Fruit fly (Drosophila melanogaster) whole organism, pupa: Measurements from ENCODE around the gene BORCS6.

ENCODE experiments used
- CG10348 ChIP-seq: fragments of 200-800 bp; sonication (Bioruptor generic); IDR thresholded peaks from 2 replicates; pipeline ENCODE4 v1.3.6; 2022; ENCODE audit warnings: missing biosample characterization, missing genetic modification characterization
- CG12605 ChIP-seq: fragments of 200-800 bp; sonication (Bioruptor generic); IDR thresholded peaks from 2 replicates; pipeline ENCODE4 v1.3.6; 2022; ENCODE audit warnings: missing biosample characterization, missing genetic modification characterization
- CG13204 ChIP-seq: fragments of 200-800 bp; sonication (Bioruptor generic); optimal IDR thresholded peaks from 2 replicates; lab custom pipeline; 2018; ENCODE audit warnings: missing biosample characterization, mild to moderate bottlenecking, missing genetic modification characterization, moderate library complexity
- CG14655 ChIP-seq: fragments of 200-800 bp; sonication (Bioruptor generic); optimal IDR thresholded peaks from 3 replicates; lab custom pipeline; 2017; ENCODE audit warnings: mild to moderate bottlenecking, missing biosample characterization, missing genetic modification reagents, missing genetic modification characterization
- CG15710 ChIP-seq: fragments of 200-800 bp; sonication (Bioruptor generic); optimal IDR thresholded peaks from 2 replicates; lab custom pipeline; 2018; ENCODE audit warnings: missing biosample characterization, mild to moderate bottlenecking, missing genetic modification characterization, moderate library complexity
- CG17806 ChIP-seq: fragments of 200-800 bp; sonication (Bioruptor generic); optimal IDR thresholded peaks from 2 replicates; lab custom pipeline; 2018; ENCODE audit warnings: missing biosample characterization, mild to moderate bottlenecking, missing genetic modification characterization, moderate library complexity
- CG32121 ChIP-seq: fragments of 200-800 bp; sonication (Bioruptor generic); IDR thresholded peaks from 2 replicates; pipeline ENCODE4 v1.3.6; 2022; ENCODE audit warnings: missing biosample characterization, missing genetic modification characterization
- CG34367 ChIP-seq: fragments of 200-800 bp; sonication (Bioruptor generic); optimal IDR thresholded peaks from 2 replicates; lab custom pipeline; 2018; ENCODE audit warnings: missing biosample characterization, mild to moderate bottlenecking, missing genetic modification characterization
- CG4496 ChIP-seq: fragments of 200-800 bp; sonication (Bioruptor generic); IDR thresholded peaks from 3 replicates; pipeline ENCODE4 v1.3.6; 2022; ENCODE audit warnings: missing biosample characterization, missing genetic modification characterization
- CG8159 ChIP-seq: fragments of 200-800 bp; sonication (Bioruptor generic); optimal IDR thresholded peaks from 3 replicates; lab custom pipeline; 2018; ENCODE audit warnings: missing biosample characterization, mild to moderate bottlenecking, missing genetic modification characterization, moderate library complexity
- CG8301 ChIP-seq: fragments of 200-800 bp; sonication (Bioruptor generic); optimal IDR thresholded peaks from 2 replicates; lab custom pipeline; 2018; ENCODE audit warnings: missing biosample characterization, mild to moderate bottlenecking, missing genetic modification characterization
- CG9948 ChIP-seq: fragments of 200-800 bp; sonication (Bioruptor generic); optimal IDR thresholded peaks from 2 replicates; lab custom pipeline; 2018; ENCODE audit warnings: missing biosample characterization, mild to moderate bottlenecking, missing genetic modification characterization, moderate library complexity
- D1 ChIP-seq: fragments of 200-800 bp; sonication (Bioruptor generic); optimal IDR thresholded peaks from 2 replicates; lab custom pipeline; 2018; ENCODE audit warnings: missing biosample characterization, mild to moderate bottlenecking, missing genetic modification characterization, moderate library complexity
- EcR ChIP-seq: fragments of 200-800 bp; sonication (Bioruptor generic); optimal IDR thresholded peaks from 3 replicates; lab custom pipeline; 2019; ENCODE audit warnings: missing biosample characterization, missing genetic modification characterization, mild to moderate bottlenecking, moderate library complexity, missing genetic modification reagents
- Ets98B ChIP-seq: fragments of 200-800 bp; sonication (Bioruptor generic); IDR thresholded peaks from 2 replicates; pipeline ENCODE4 v1.3.6; 2022; ENCODE audit warnings: missing biosample characterization, missing genetic modification characterization
- Pif1A ChIP-seq: fragments of 200-800 bp; sonication (Bioruptor generic); optimal IDR thresholded peaks from 3 replicates; lab custom pipeline; 2016; ENCODE audit warnings: missing biosample characterization, missing genetic modification characterization
- Pif1B ChIP-seq: fragments of 200-800 bp; sonication (Bioruptor generic); optimal IDR thresholded peaks from 3 replicates; lab custom pipeline; 2016; ENCODE audit warnings: missing biosample characterization, missing genetic modification characterization
- Snoo ChIP-seq: fragments of 200-800 bp; sonication (Bioruptor generic); optimal IDR thresholded peaks from 3 replicates; lab custom pipeline; 2017; ENCODE audit warnings: missing biosample characterization, mild to moderate bottlenecking, missing genetic modification characterization, inconsistent platforms
- fd96Ca ChIP-seq: fragments of 200-800 bp; sonication (Bioruptor generic); IDR thresholded peaks from 3 replicates; pipeline ENCODE4 v1.3.6; 2022; ENCODE audit warnings: missing biosample characterization, missing genetic modification characterization
- gl ChIP-seq: fragments of 200-800 bp; sonication (Bioruptor generic); optimal IDR thresholded peaks from 2 replicates; lab custom pipeline; 2018; ENCODE audit warnings: missing biosample characterization, mild to moderate bottlenecking, missing genetic modification characterization
- rn ChIP-seq: fragments of 200-800 bp; sonication (Bioruptor generic); IDR thresholded peaks from 2 replicates; pipeline ENCODE4 v1.3.6; 2022; ENCODE audit warnings: missing biosample characterization, missing genetic modification characterization

BORCS6 gene

DNA sequence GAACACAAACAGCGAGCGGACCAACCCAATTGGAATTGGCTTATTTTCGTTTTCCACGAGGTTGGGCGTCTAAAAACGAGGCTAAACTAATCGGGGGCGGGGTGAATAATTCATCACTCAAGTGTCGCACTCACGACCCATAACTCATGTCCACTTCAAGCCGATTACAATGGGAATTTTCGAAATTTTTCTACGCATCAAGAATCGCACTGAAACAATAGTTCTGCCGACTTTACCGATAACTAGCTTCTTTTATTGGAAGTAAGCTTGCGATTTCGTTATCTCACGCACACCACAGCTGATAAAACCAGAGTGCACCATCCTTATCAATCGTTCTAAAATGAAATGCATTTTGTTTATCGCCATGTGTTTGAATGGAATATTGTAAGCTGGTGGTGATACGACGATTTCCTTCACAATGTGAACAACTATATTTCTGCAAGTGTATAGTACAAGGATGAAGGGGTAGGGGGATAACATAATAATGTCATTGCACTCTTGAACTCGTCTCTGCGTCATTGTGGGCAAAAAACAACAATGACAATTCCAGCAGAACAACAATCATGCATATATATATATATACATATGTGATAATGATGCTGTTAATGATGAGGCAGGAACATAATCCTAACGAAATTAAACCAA lies 18.9 kb downstream of the BORCS6 start:
- TF ChIP-seq CG12605 (GFP tag; lab: Robert Waterston, UW) (no peak), CG15710 (no peak), CG14655 (GFP tag; lab: Kevin White, UChicago) (peak; percentile 11), CG9948 (tag; lab: Kevin White, UChicago) (peak; percentile 4), CG8301 (tag; lab: Kevin White, UChicago) (peak; percentile 7), EcR (GFP tag; lab: Kevin White, UChicago) (peak; percentile 96)

DNA sequence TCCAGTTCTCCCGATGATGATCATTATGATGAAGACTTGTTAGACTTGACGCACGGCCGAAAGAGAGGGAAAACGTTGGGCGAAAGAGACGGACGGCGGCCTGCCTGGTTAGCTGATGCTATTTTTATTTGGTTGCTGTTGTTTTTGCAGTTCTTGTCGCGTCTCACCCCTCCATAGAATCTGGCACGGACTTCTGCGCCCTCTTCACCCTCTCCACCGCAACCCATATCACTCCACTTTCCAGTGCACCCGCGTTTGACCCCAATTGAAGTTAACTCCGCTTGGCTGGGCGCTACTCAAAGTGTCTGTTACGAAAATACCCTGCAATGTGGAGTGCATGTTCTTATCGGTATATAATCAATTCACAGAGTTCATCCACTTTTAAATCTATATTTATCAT lies 20.5 kb downstream of the BORCS6 start:
- TF ChIP-seq gl (tag; lab: Kevin White, UChicago) (no peak), CG13204 (no peak), CG14655 (GFP tag; lab: Kevin White, UChicago) (no peak), CG32121 (GFP tag; lab: Robert Waterston, UW) (peak; percentile 25; the same call in 1 of the 2 replicates), CG34367 (tag; lab: Kevin White, UChicago) (no peak), Pif1B (GFP tag; lab: Kevin White, UChicago) (no peak), D1 (tag; lab: Kevin White, UChicago) (no peak), fd96Ca (GFP tag; lab: Robert Waterston, UW) (peak; percentile 22; the same call in 1 of the 3 replicates), EcR (GFP tag; lab: Kevin White, UChicago) (peak; percentile 52), CG4496 (0 out of 3 replicates have a peak, but pooled peaks have one; percentile 39), Ets98B (GFP tag; lab: Robert Waterston, UW) (peak; percentile 16; the same call in 1 of the 2 replicates), CG9948 (tag; lab: Kevin White, UChicago) (no peak), rn (GFP tag; lab: Robert Waterston, UW) (no peak), CG8301 (tag; lab: Kevin White, UChicago) (no peak), CG17806 (tag; lab: Kevin White, UChicago) (no peak), CG8159 (tag; lab: Kevin White, UChicago) (no peak), CG15710 (no peak), CG10348 (GFP tag; lab: Robert Waterston, UW) (no peak), CG12605 (GFP tag; lab: Robert Waterston, UW) (no peak), Pif1A (no peak), Snoo (tag; lab: Kevin White, UChicago) (no peak)

DNA sequence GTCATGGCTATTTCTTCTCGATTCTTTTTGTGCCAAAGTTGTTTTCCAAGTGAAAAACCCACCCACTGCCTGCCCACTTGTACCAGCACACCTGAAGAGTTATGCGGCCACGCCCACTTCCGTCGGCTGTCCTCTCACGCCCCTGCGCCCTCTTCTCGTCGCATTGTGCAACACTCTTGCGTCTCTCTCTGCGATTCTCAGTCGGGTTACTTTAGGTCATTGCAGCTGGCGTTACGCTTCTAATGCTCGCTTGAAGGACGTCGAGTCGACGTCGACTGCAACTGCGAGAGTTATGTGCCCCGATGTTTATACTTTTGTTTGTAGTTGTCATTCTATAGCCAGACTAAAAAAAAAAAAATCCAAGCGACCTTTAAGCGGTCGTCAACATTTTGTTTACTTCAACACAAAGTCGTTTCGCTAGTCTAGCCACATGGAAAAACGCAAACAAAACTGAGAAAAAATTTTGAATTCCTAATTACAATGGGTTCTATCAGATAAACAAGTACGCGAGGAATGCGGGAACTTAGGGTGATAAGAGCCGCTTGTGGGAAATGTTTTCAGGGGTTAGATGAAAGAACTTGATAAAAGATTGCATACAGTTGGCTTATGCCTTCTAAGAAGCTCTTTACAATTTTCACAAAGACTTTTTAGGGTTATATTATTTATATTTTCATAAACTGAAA lies 21.3 kb downstream of the BORCS6 start:
- TF ChIP-seq CG4496 (peak; percentile 41; the same call in 1 of the 3 replicates), D1 (tag; lab: Kevin White, UChicago) (no peak), CG14655 (GFP tag; lab: Kevin White, UChicago) (no peak), Pif1A (no peak), EcR (GFP tag; lab: Kevin White, UChicago) (peak; percentile 30)

DNA sequence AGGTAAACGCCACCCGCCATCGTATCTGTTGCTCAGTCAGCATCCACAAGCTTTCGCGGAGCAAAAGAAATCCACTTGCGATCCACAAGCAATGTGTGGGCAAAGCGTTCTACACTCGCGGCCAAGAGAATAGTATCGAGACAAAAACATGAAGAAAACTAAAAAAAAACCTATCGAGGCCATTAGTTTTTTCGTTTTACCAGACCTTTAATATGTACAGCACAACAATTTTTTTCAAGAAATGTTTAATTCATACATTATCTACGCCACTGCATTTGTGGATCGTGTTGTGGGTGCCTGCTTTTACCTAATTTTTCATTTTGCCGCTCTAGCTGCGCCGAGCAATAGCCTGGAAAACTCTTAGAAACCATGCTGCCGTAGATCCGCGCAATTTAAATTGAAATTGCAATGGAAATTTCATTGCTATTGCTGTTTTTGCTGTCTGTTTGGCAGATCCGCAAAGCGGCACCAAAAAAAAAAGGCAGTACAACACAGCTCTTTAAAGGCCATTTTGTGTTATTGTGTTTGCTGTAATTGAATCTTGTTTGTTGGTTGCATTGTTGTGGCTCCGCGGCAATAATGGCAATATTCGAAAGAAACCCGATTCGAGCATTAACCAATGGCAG lies 22.5 kb downstream of the BORCS6 start:
- TF ChIP-seq CG34367 (tag; lab: Kevin White, UChicago) (peak; percentile 29), rn (GFP tag; lab: Robert Waterston, UW) (peak; percentile 64; the same call in 1 of the 2 replicates), CG14655 (GFP tag; lab: Kevin White, UChicago) (peak; percentile 78), CG15710 (peak; percentile 19), D1 (tag; lab: Kevin White, UChicago) (no peak), gl (tag; lab: Kevin White, UChicago) (no peak), CG8159 (tag; lab: Kevin White, UChicago) (peak; percentile 3), CG8301 (tag; lab: Kevin White, UChicago) (peak; percentile 82), Ets98B (GFP tag; lab: Robert Waterston, UW) (peak; percentile 93), Pif1A (peak; percentile 67), Pif1B (GFP tag; lab: Kevin White, UChicago) (peak; percentile 58), fd96Ca (GFP tag; lab: Robert Waterston, UW) (peak; percentile 92), EcR (GFP tag; lab: Kevin White, UChicago) (no peak), CG10348 (GFP tag; lab: Robert Waterston, UW) (peak; percentile 46; the same call in 1 of the 2 replicates), Snoo (tag; lab: Kevin White, UChicago) (peak; percentile 14), CG17806 (tag; lab: Kevin White, UChicago) (peak; percentile 39), CG13204 (no peak), CG12605 (GFP tag; lab: Robert Waterston, UW) (peak; percentile 88), CG32121 (GFP tag; lab: Robert Waterston, UW) (peak; percentile 87), CG9948 (tag; lab: Kevin White, UChicago) (peak; percentile 50), CG4496 (peak; percentile 96)

DNA sequence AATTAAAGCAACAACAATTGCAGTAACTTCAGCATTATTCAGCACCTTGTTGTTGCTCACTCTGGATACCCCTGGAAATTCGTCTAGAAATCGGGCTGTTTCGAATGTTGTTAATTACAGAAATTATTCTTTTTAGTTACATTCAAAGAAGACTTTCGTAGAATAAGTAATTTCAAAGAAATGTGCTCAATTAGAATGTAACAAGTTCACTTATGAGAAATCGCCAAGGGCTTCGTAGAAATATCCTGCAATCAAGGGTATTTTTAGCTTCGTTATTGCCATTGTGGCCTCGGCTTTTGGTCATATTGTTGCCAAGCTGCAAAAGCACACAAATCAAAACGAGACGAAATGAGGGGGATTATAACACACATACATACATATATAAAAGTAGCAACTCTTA lies 23.3 kb downstream of the BORCS6 start:
- peak; percentile 4 for TF ChIP-seq CG8159 (tag; lab: Kevin White, UChicago)
- peak; percentile 10 for TF ChIP-seq CG9948 (tag; lab: Kevin White, UChicago)
- 0 out of 2 replicates have a peak, but pooled peaks have one; percentile 44 for TF ChIP-seq CG10348 (GFP tag; lab: Robert Waterston, UW)
- TF ChIP-seq CG13204: no peak
- TF ChIP-seq EcR (GFP tag; lab: Kevin White, UChicago): no peak
- TF ChIP-seq Ets98B (GFP tag; lab: Robert Waterston, UW): peak; percentile 55
- TF ChIP-seq D1 (tag; lab: Kevin White, UChicago): no peak
- peak; percentile 41 for TF ChIP-seq CG8301 (tag; lab: Kevin White, UChicago)
- no peak for TF ChIP-seq CG12605 (GFP tag; lab: Robert Waterston, UW)
- TF ChIP-seq Pif1B (GFP tag; lab: Kevin White, UChicago): no peak
- TF ChIP-seq rn (GFP tag; lab: Robert Waterston, UW): no peak
- no peak for TF ChIP-seq gl (tag; lab: Kevin White, UChicago)
- peak; percentile 9 for TF ChIP-seq CG17806 (tag; lab: Kevin White, UChicago)
- TF ChIP-seq CG32121 (GFP tag; lab: Robert Waterston, UW): peak; percentile 73
- TF ChIP-seq Snoo (tag; lab: Kevin White, UChicago): no peak
- TF ChIP-seq CG4496: 0 out of 3 replicates have a peak, but pooled peaks have one; percentile 36
- TF ChIP-seq CG14655 (GFP tag; lab: Kevin White, UChicago): peak; percentile 45
- TF ChIP-seq CG34367 (tag; lab: Kevin White, UChicago): no peak
- no peak for TF ChIP-seq CG15710
- TF ChIP-seq Pif1A: no peak
- peak; percentile 63; the same call in 1 of the 3 replicates for TF ChIP-seq fd96Ca (GFP tag; lab: Robert Waterston, UW)
